Worm (Caenorhabditis elegans) whole organism, early embryonic: ENCODE results near the gene appg-2.

Source experiments
- B0310.2 ChIP-seq: sonication (generic microtip); optimal IDR thresholded peaks from 2 replicates; lab custom pipeline; 2016; ENCODE audit warnings: mild to moderate bottlenecking, missing genetic modification characterization, missing compliant biosample characterization
- ama-1 ChIP-seq: fragments of 150-350 bp; optimal IDR thresholded peaks from 2 replicates; lab custom pipeline; 2014
- flt-1 ChIP-seq: fragments of 200-800 bp; sonication (Bioruptor generic); IDR thresholded peaks from 2 replicates; pipeline ENCODE4 v1.3.6; 2022; ENCODE audit warnings: missing genetic modification characterization, missing compliant biosample characterization
- pes-1 ChIP-seq: fragments of 200-800 bp; sonication (Bioruptor generic); IDR thresholded peaks from 2 replicates; pipeline ENCODE4 v1.3.6; 2022; ENCODE audit warnings: missing genetic modification reagents, missing genetic modification characterization, missing compliant biosample characterization

DNA sequence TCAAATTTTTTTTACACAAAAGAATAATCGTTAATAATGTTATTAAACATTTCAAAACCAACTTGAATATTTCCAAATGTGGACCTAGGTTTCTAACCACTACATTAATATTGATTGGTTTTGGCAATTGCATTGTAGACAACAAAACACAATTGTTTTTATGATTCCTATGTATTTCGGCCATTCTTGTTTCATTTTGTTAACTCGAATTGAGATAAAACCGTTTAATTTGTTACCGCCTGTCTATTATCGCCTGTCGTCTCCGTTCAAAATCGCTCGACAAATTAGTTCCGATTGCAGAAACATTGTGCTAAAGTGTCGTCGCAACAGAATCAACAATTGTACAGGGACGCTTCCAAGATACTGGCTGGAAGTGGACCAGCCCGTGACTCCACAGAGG is 30.3 kb upstream of the appg-2 start, which contains the start of gene let-19:
- no peak for TF ChIP-seq pes-1 (GFP tag; lab: Robert Waterston, UW)
- no peak for TF ChIP-seq ama-1
- TF ChIP-seq B0310.2 (tag; lab: Kevin White, UChicago), result no peak
- TF ChIP-seq flt-1, result no peak
